Worm (Caenorhabditis elegans) whole organism, L2 larva: ENCODE data around the gene nas-25.

Experiments
- F13H6.1 ChIP-seq: sonication (generic microtip); optimal IDR thresholded peaks from 2 replicates; lab custom pipeline; 2016; ENCODE audit warnings: missing genetic modification characterization, missing compliant biosample characterization
- alr-1 ChIP-seq: fragments of 150-350 bp; optimal IDR thresholded peaks from 2 replicates; lab custom pipeline; 2014; ENCODE audit warnings: missing biosample characterization, missing genetic modification characterization
- aly-2 ChIP-seq: fragments of 150-350 bp; optimal IDR thresholded peaks from 2 replicates; lab custom pipeline; 2014; ENCODE audit warnings: missing biosample characterization, missing genetic modification characterization
- dmd-4 ChIP-seq: sonication (generic microtip); optimal IDR thresholded peaks from 2 replicates; lab custom pipeline; 2017; ENCODE audit warnings: missing biosample characterization, missing genetic modification characterization
- elt-1 ChIP-seq: fragments of 150-350 bp; optimal IDR thresholded peaks from 2 replicates; lab custom pipeline; 2014; ENCODE audit warnings: missing biosample characterization, missing genetic modification characterization
- lin-13 ChIP-seq: fragments of 150-350 bp; optimal IDR thresholded peaks from 2 replicates; lab custom pipeline; 2014; ENCODE audit warnings: missing biosample characterization, missing genetic modification reagents, missing genetic modification characterization
- lsy-2 ChIP-seq, 2 experiments: fragments of 150-350 bp in 1 of 2; sonication (generic microtip) in 1 of 2; optimal IDR thresholded peaks; 2 replicates each; lab custom pipeline; 2014 to 2017; ENCODE audit warnings: missing biosample characterization in 2 of 2, missing genetic modification characterization in 2 of 2
- mab-5 ChIP-seq: fragments of 150-350 bp; optimal IDR thresholded peaks from 2 replicates; lab custom pipeline; 2014; ENCODE audit warnings: missing biosample characterization, missing genetic modification characterization
- nhr-129 ChIP-seq: fragments of 150-350 bp; optimal IDR thresholded peaks from 2 replicates; lab custom pipeline; 2014; ENCODE audit warnings: missing biosample characterization, missing genetic modification characterization
- nhr-25 ChIP-seq: fragments of 150-350 bp; sonication (generic microtip); optimal IDR thresholded peaks from 3 replicates; lab custom pipeline; 2014; ENCODE audit warnings: missing biosample characterization, missing genetic modification characterization
- sem-4 ChIP-seq: fragments of 150-350 bp; optimal IDR thresholded peaks from 2 replicates; lab custom pipeline; 2014; ENCODE audit warnings: missing biosample characterization, missing genetic modification reagents, missing genetic modification characterization
- zag-1 ChIP-seq: fragments of 150-350 bp; optimal IDR thresholded peaks from 2 replicates; lab custom pipeline; 2014; ENCODE audit warnings: missing biosample characterization, missing genetic modification characterization
- ztf-11 ChIP-seq: sonication (generic microtip); optimal IDR thresholded peaks from 2 replicates; lab custom pipeline; 2017; ENCODE audit warnings: missing biosample characterization, missing genetic modification characterization

ce11 chrII:8865078-8865477 is 39.2 kb downstream of the nas-25 start, which contains the start of gene npr-20:
- TF ChIP-seq aly-2 (no peak), lin-13 (no peak), nhr-25 (tag; lab: Kevin White, UChicago) (no peak), alr-1 (no peak), mab-5 (no peak), zag-1 (tag; lab: Kevin White, UChicago) (no peak), lsy-2 (tag; optimal IDR thresholded peaks at IDR 0.05; lab: Kevin White, UChicago) (no peak), nhr-129 (tag; lab: Kevin White, UChicago) (no peak), sem-4 (tag; lab: Kevin White, UChicago) (no peak), dmd-4 (tag; lab: Kevin White, UChicago) (no peak), F13H6.1 (tag; lab: Kevin White, UChicago) (no peak), ztf-11 (tag; lab: Kevin White, UChicago) (no peak), elt-1 (no peak)
